Fruit fly (Drosophila melanogaster) whole organism, prepupa: Measurements from ENCODE around the gene CG43338.

Experiments
- Hr4 ChIP-seq: fragments of 200-800 bp; sonication (Bioruptor generic); optimal IDR thresholded peaks from 3 replicates; lab custom pipeline; 2016; ENCODE audit warnings: missing biosample characterization, missing genetic modification characterization
- Lpt ChIP-seq: fragments of 200-800 bp; sonication (Bioruptor generic); optimal IDR thresholded peaks from 3 replicates; lab custom pipeline; 2016; ENCODE audit warnings: missing biosample characterization, missing genetic modification characterization
- acj6 ChIP-seq: fragments of 200-800 bp; sonication (Bioruptor generic); optimal IDR thresholded peaks from 3 replicates; lab custom pipeline; 2016; ENCODE audit warnings: missing biosample characterization, missing genetic modification characterization
- cyc ChIP-seq: fragments of 200-800 bp; sonication (Bioruptor generic); optimal IDR thresholded peaks from 3 replicates; lab custom pipeline; 2016; ENCODE audit warnings: missing biosample characterization, missing genetic modification characterization

DNA sequence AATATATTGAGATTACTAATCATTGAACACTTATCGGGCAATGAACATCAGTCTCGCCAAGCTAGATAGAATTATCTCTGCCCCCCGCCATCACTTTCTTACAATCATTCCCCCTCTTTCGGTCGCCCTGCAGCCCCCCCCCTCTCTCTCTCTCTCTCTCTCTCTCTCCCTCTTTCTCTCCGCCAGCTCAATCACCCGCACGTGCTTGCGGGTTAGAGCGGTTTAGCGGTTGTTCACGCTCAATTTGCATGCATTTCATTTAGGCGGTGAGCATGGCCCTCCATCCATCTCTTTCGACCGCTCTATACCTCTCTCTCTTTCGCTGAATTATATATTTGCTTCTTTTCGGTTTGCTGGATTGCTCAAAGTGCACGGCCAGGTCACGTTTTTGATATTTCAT lies 41.9 kb downstream of the CG43338 start:
- TF ChIP-seq Lpt (GFP tag; lab: Kevin White, UChicago) (no peak), acj6 (no peak), Hr4 (GFP tag; lab: Kevin White, UChicago) (no peak), cyc (no peak)
